Fruit fly (Drosophila melanogaster) whole organism, embryonic: Measurements from ENCODE around the gene Prosbeta6.

Source experiments
- Bteb2 ChIP-seq: fragments of 200-800 bp; sonication (Bioruptor generic); optimal IDR thresholded peaks from 2 replicates; lab custom pipeline; 2016; ENCODE audit warnings: missing biosample characterization, missing genetic modification characterization
- CG11247 ChIP-seq: fragments of 200-800 bp; sonication (Bioruptor generic); IDR thresholded peaks from 2 replicates; pipeline ENCODE4 v1.3.6; 2022; ENCODE audit warnings: missing biosample characterization, missing genetic modification characterization
- CG15011 ChIP-seq: fragments of 200-800 bp; sonication (Bioruptor generic); optimal IDR thresholded peaks from 3 replicates; lab custom pipeline; 2018; ENCODE audit warnings: missing biosample characterization, mild to moderate bottlenecking, missing genetic modification characterization
- CG16863 ChIP-seq: fragments of 200-800 bp; sonication (Bioruptor generic); optimal IDR thresholded peaks from 3 replicates; lab custom pipeline; 2016; ENCODE audit warnings: missing biosample characterization, missing genetic modification characterization
- CG17361 ChIP-seq: fragments of 200-800 bp; sonication (Bioruptor generic); IDR thresholded peaks from 3 replicates; pipeline ENCODE4 v1.3.6; 2022; ENCODE audit warnings: missing biosample characterization, missing genetic modification characterization
- CG2129 ChIP-seq: fragments of 200-800 bp; sonication (Bioruptor generic); IDR thresholded peaks from 2 replicates; pipeline ENCODE4 v1.3.6; 2022; ENCODE audit warnings: missing biosample characterization, missing genetic modification characterization; ENCODE audit not compliant: partially characterized antibody
- CG2712 ChIP-seq: fragments of 200-800 bp; optimal IDR thresholded peaks from 3 replicates; lab custom pipeline; 2019; ENCODE audit warnings: missing biosample characterization, mild to moderate bottlenecking, missing genetic modification characterization, moderate library complexity
- CG2889 ChIP-seq: fragments of 200-800 bp; sonication (Bioruptor generic); IDR thresholded peaks from 3 replicates; pipeline ENCODE4 v1.3.6; 2022; ENCODE audit warnings: missing biosample characterization, missing genetic modification characterization
- CG30403 ChIP-seq: fragments of 200-800 bp; sonication (Bioruptor generic); optimal IDR thresholded peaks from 3 replicates; lab custom pipeline; 2016; ENCODE audit warnings: missing biosample characterization, missing genetic modification characterization
- CG31224 ChIP-seq: fragments of 200-800 bp; sonication (Bioruptor generic); IDR thresholded peaks from 2 replicates; pipeline ENCODE4 v1.3.6; 2022; ENCODE audit warnings: missing biosample characterization, missing genetic modification characterization
- CG31388 ChIP-seq: fragments of 200-800 bp; sonication (Bioruptor generic); optimal IDR thresholded peaks from 2 replicates; lab custom pipeline; 2016; ENCODE audit warnings: missing biosample characterization, missing genetic modification characterization
- CG3995 ChIP-seq: fragments of 200-800 bp; sonication (Bioruptor generic); optimal IDR thresholded peaks from 3 replicates; lab custom pipeline; 2016; ENCODE audit warnings: missing biosample characterization, missing genetic modification characterization
- CG4617 ChIP-seq: fragments of 200-800 bp; sonication (Bioruptor generic); optimal IDR thresholded peaks from 3 replicates; lab custom pipeline; 2016; ENCODE audit warnings: missing biosample characterization, missing genetic modification characterization, borderline replicate concordance
- CG6654 ChIP-seq: fragments of 200-800 bp; sonication (Bioruptor generic); optimal IDR thresholded peaks from 2 replicates; lab custom pipeline; 2017; ENCODE audit warnings: missing biosample characterization, mild to moderate bottlenecking, missing genetic modification characterization
- CG6689 ChIP-seq: fragments of 200-800 bp; sonication (Bioruptor generic); IDR thresholded peaks from 2 replicates; pipeline ENCODE4 v1.3.6; 2022; ENCODE audit warnings: missing biosample characterization, missing genetic modification characterization
- CG8281 ChIP-seq: fragments of 200-800 bp; sonication (Bioruptor generic); optimal IDR thresholded peaks from 2 replicates; lab custom pipeline; 2018; ENCODE audit warnings: missing biosample characterization, mild to moderate bottlenecking, missing genetic modification characterization, moderate library complexity
- CG8359 ChIP-seq: fragments of 200-800 bp; sonication (Bioruptor generic); optimal IDR thresholded peaks from 2 replicates; lab custom pipeline; 2017; ENCODE audit warnings: missing biosample characterization, mild to moderate bottlenecking, missing genetic modification characterization, borderline replicate concordance
- CG9797 ChIP-seq: fragments of 200-800 bp; sonication (Bioruptor generic); optimal IDR thresholded peaks from 3 replicates; lab custom pipeline; 2018; ENCODE audit warnings: missing biosample characterization, mild to moderate bottlenecking, missing genetic modification characterization
- Chrac-16 ChIP-seq: fragments of 200-800 bp; sonication (Bioruptor generic); optimal IDR thresholded peaks from 3 replicates; lab custom pipeline; 2016; ENCODE audit warnings: missing biosample characterization, missing genetic modification characterization
- Dad ChIP-seq: fragments of 200-800 bp; sonication (Bioruptor generic); optimal IDR thresholded peaks from 3 replicates; lab custom pipeline; 2016; ENCODE audit warnings: missing biosample characterization, missing genetic modification characterization
- Dek ChIP-seq: fragments of 200-800 bp; sonication (Bioruptor generic); optimal IDR thresholded peaks from 3 replicates; lab custom pipeline; 2019; ENCODE audit warnings: missing biosample characterization, mild to moderate bottlenecking, missing genetic modification characterization, moderate library complexity
- Dip3 ChIP-seq: fragments of 200-800 bp; sonication (Bioruptor generic); optimal IDR thresholded peaks from 3 replicates; lab custom pipeline; 2016; ENCODE audit warnings: missing biosample characterization, missing genetic modification characterization
- Doc2 ChIP-seq: fragments of 200-800 bp; sonication (Bioruptor generic); IDR thresholded peaks from 2 replicates; pipeline ENCODE4 v1.3.6; 2022; ENCODE audit warnings: missing biosample characterization, missing genetic modification characterization
- Fer2 ChIP-seq: fragments of 200-800 bp; sonication (Bioruptor generic); optimal IDR thresholded peaks from 2 replicates; lab custom pipeline; 2018; ENCODE audit warnings: missing biosample characterization, mild to moderate bottlenecking, missing genetic modification characterization, moderate library complexity
- Fer3 ChIP-seq: fragments of 200-800 bp; sonication (Bioruptor generic); optimal IDR thresholded peaks from 2 replicates; lab custom pipeline; 2018; ENCODE audit warnings: missing biosample characterization, mild to moderate bottlenecking, missing genetic modification characterization, moderate library complexity
- Gug ChIP-seq: fragments of 200-800 bp; sonication (Bioruptor generic); IDR thresholded peaks from 4 replicates; pipeline ENCODE4 v1.3.6; 2022; ENCODE audit warnings: missing biosample characterization, missing genetic modification characterization
- HLH4C ChIP-seq: fragments of 200-800 bp; sonication (Bioruptor generic); IDR thresholded peaks from 3 replicates; pipeline ENCODE4 v1.3.6; 2022; ENCODE audit warnings: missing biosample characterization, missing genetic modification characterization; ENCODE audit not compliant: partially characterized antibody
- HLHmδ ChIP-seq: fragments of 200-800 bp; sonication (Bioruptor generic); optimal IDR thresholded peaks from 2 replicates; lab custom pipeline; 2018; ENCODE audit warnings: missing biosample characterization, mild to moderate bottlenecking, missing genetic modification characterization, moderate library complexity
- Ptx1 ChIP-seq: fragments of 200-800 bp; sonication (Bioruptor generic); IDR thresholded peaks from 2 replicates; pipeline ENCODE4 v1.3.6; 2022; ENCODE audit warnings: missing biosample characterization, missing genetic modification characterization
- Side ChIP-seq: fragments of 200-800 bp; sonication (Bioruptor generic); optimal IDR thresholded peaks from 2 replicates; lab custom pipeline; 2016; ENCODE audit warnings: missing biosample characterization, missing genetic modification characterization
- Six4 ChIP-seq: fragments of 200-800 bp; sonication (Bioruptor generic); optimal IDR thresholded peaks from 2 replicates; lab custom pipeline; 2016; ENCODE audit warnings: missing biosample characterization, missing genetic modification characterization
- Xbp1 ChIP-seq: fragments of 200-800 bp; sonication (Bioruptor generic); optimal IDR thresholded peaks from 3 replicates; lab custom pipeline; 2016; ENCODE audit warnings: missing biosample characterization, mild to moderate bottlenecking, missing genetic modification characterization
- abd-A ChIP-seq: fragments of 200-800 bp; sonication (Bioruptor generic); optimal IDR thresholded peaks from 3 replicates; lab custom pipeline; 2019; ENCODE audit warnings: missing biosample characterization, mild to moderate bottlenecking, missing genetic modification characterization, moderate library complexity
- chif ChIP-seq, 2 experiments: fragments of 200-800 bp; sonication (Bioruptor generic); optimal IDR thresholded peaks; 3 replicates each; lab custom pipeline; 2016; ENCODE audit warnings: missing biosample characterization in 2 of 2, missing genetic modification characterization in 2 of 2
- crc ChIP-seq: fragments of 200-800 bp; sonication (Bioruptor generic); optimal IDR thresholded peaks from 2 replicates; lab custom pipeline; 2016; ENCODE audit warnings: missing biosample characterization, missing genetic modification characterization
- dan ChIP-seq: fragments of 200-800 bp; sonication (Bioruptor generic); IDR thresholded peaks from 2 replicates; pipeline ENCODE4 v1.3.6; 2022; ENCODE audit warnings: missing biosample characterization, missing genetic modification characterization
- fd102C ChIP-seq: fragments of 200-800 bp; sonication (Bioruptor generic); optimal IDR thresholded peaks from 2 replicates; lab custom pipeline; 2018; ENCODE audit warnings: missing biosample characterization, mild to moderate bottlenecking, missing genetic modification characterization, moderate library complexity
- grau ChIP-seq: fragments of 200-800 bp; optimal IDR thresholded peaks from 3 replicates; lab custom pipeline; 2019; ENCODE audit warnings: missing biosample characterization, mild to moderate bottlenecking, missing genetic modification characterization, moderate library complexity
- gsb ChIP-seq: fragments of 200-800 bp; sonication (Bioruptor generic); IDR thresholded peaks from 2 replicates; pipeline ENCODE4 v1.3.6; 2022; ENCODE audit warnings: missing biosample characterization, missing genetic modification characterization
- ham ChIP-seq: fragments of 200-800 bp; sonication (Bioruptor generic); IDR thresholded peaks from 2 replicates; pipeline ENCODE4 v1.3.6; 2022; ENCODE audit warnings: missing biosample characterization, missing genetic modification characterization
- ind ChIP-seq: fragments of 200-800 bp; sonication (Bioruptor generic); optimal IDR thresholded peaks from 3 replicates; lab custom pipeline; 2016; ENCODE audit warnings: missing biosample characterization, missing genetic modification characterization
- jigr1 ChIP-seq: fragments of 200-800 bp; sonication (Bioruptor generic); IDR thresholded peaks from 3 replicates; pipeline ENCODE4 v1.3.6; 2022; ENCODE audit warnings: missing biosample characterization, missing genetic modification characterization
- ken ChIP-seq: fragments of 200-800 bp; sonication (Bioruptor generic); IDR thresholded peaks from 3 replicates; pipeline ENCODE4 v1.3.6; 2022; ENCODE audit warnings: missing biosample characterization, missing genetic modification characterization
- kni ChIP-seq: fragments of 200-800 bp; sonication (Bioruptor generic); optimal IDR thresholded peaks from 3 replicates; lab custom pipeline; 2017; ENCODE audit warnings: mild to moderate bottlenecking, missing biosample characterization, missing genetic modification reagents, missing genetic modification characterization
- lbe ChIP-seq: fragments of 200-800 bp; sonication (Bioruptor generic); optimal IDR thresholded peaks from 2 replicates; lab custom pipeline; 2016; ENCODE audit warnings: missing biosample characterization, mild to moderate bottlenecking, missing genetic modification characterization
- mam ChIP-seq: fragments of 200-800 bp; sonication (Bioruptor generic); optimal IDR thresholded peaks from 3 replicates; lab custom pipeline; 2016; ENCODE audit warnings: missing biosample characterization, missing genetic modification characterization
- nau ChIP-seq: fragments of 200-800 bp; sonication (Bioruptor generic); optimal IDR thresholded peaks from 3 replicates; lab custom pipeline; 2017; ENCODE audit warnings: missing biosample characterization, mild to moderate bottlenecking, missing genetic modification characterization, missing genetic modification reagents
- pfk ChIP-seq: fragments of 200-800 bp; sonication (Bioruptor generic); optimal IDR thresholded peaks from 2 replicates; lab custom pipeline; 2018; ENCODE audit warnings: missing biosample characterization, mild to moderate bottlenecking, missing genetic modification characterization, moderate library complexity
- salm ChIP-seq: fragments of 200-800 bp; sonication (Bioruptor generic); optimal IDR thresholded peaks from 2 replicates; lab custom pipeline; 2018; ENCODE audit warnings: missing biosample characterization, mild to moderate bottlenecking, missing genetic modification characterization
- sim ChIP-seq: fragments of 200-800 bp; sonication (Bioruptor generic); IDR thresholded peaks from 2 replicates; pipeline ENCODE4 v1.3.6; 2022; ENCODE audit warnings: missing biosample characterization, missing genetic modification characterization
- sob ChIP-seq: fragments of 200-800 bp; sonication (Bioruptor generic); IDR thresholded peaks from 2 replicates; pipeline ENCODE4 v1.3.6; 2022; ENCODE audit warnings: missing biosample characterization, missing genetic modification characterization
- zen ChIP-seq: fragments of 200-800 bp; sonication (Bioruptor generic); optimal IDR thresholded peaks from 3 replicates; lab custom pipeline; 2018; ENCODE audit warnings: missing biosample characterization, mild to moderate bottlenecking, missing genetic modification characterization, moderate library complexity

The Prosbeta6 gene

DNA sequence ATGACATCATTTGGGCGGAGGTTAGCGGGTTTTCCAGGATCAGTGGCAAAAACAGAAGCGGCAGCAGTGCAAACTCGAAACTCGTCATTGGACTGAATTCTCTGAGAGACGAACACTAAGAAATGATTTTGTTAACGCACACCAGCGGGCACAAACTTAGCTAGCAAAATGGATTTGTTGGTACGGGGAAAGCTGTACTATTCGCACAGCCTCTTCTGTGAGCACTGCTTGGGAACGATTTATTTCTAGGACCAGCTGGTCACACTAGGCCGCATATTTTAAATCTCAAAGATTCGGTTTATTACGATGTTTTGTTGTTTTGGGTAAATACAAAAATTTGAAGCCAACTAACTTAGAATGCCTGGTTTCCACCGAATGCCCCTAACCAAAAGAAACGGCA, 1.1 kb downstream of the Prosbeta6 start, which contains the start of gene CG4098 (continued):
- TF ChIP-seq chif (GFP tag; optimal IDR thresholded peaks at IDR 0.05; lab: Kevin White, UChicago) (peak; percentile 22 to 41), fd102C (no peak), CG31224 (GFP tag; lab: Robert Waterston, UW) (peak; percentile 30; the same call in 1 of the 2 replicates), CG15011 (GFP tag; lab: Kevin White, UChicago) (no peak), CG2712 (peak; percentile 37), Fer2 (tag; lab: Kevin White, UChicago) (peak; percentile 9), CG8359 (no peak), CG6654 (GFP tag; lab: Kevin White, UChicago) (no peak), Dip3 (GFP tag; lab: Kevin White, UChicago) (peak; percentile 55), jigr1 (GFP tag; lab: Robert Waterston, UW) (no peak), Xbp1 (GFP tag; lab: Kevin White, UChicago) (peak; percentile 80), CG8281 (no peak), Ptx1 (GFP tag; lab: Robert Waterston, UW) (peak; percentile 79), Doc2 (no peak), Side (GFP tag; lab: Kevin White, UChicago) (peak; percentile 12), CG11247 (GFP tag; lab: Robert Waterston, UW) (peak; percentile 64), CG16863 (peak; percentile 35), CG30403 (GFP tag; lab: Kevin White, UChicago) (peak; percentile 64), salm (tag; lab: Kevin White, UChicago) (no peak), Six4 (GFP tag; lab: Kevin White, UChicago) (no peak), CG2889 (GFP tag; lab: Robert Waterston, UW) (peak; percentile 57; the same call in 1 of the 3 replicates), mam (GFP tag; lab: Kevin White, UChicago) (peak; percentile 69), nau (GFP tag; lab: Kevin White, UChicago) (no peak), sim (no peak), kni (no peak), ham (GFP tag; lab: Robert Waterston, UW) (no peak), HLHmδ (GFP tag; lab: Kevin White, UChicago) (no peak), HLH4C (GFP tag; lab: Robert Waterston, UW) (no peak), pfk (GFP tag; lab: Kevin White, UChicago) (no peak), CG17361 (GFP tag; lab: Robert Waterston, UW) (no peak), abd-A (tag; lab: Kevin White, UChicago) (no peak), CG6689 (GFP tag; lab: Robert Waterston, UW) (peak; percentile 47; the same call in 1 of the 2 replicates), CG2129 (GFP tag; lab: Robert Waterston, UW) (no peak), Dad (GFP tag; lab: Kevin White, UChicago) (no peak), Fer3 (peak; percentile 54), Dek (tag; lab: Kevin White, UChicago) (peak; percentile 47), CG4617 (peak; percentile 71), sob (peak; percentile 82), Gug (GFP tag; lab: Robert Waterston, UW) (peak; percentile 91), dan (GFP tag; lab: Robert Waterston, UW) (no peak), Bteb2 (GFP tag; lab: Kevin White, UChicago) (no peak), CG9797 (GFP tag; lab: Kevin White, UChicago) (peak; percentile 52), crc (GFP tag; lab: Kevin White, UChicago) (peak; percentile 44), gsb (GFP tag; lab: Robert Waterston, UW) (no peak), lbe (peak; percentile 21), ind (GFP tag; lab: Kevin White, UChicago) (peak; percentile 75), ken (GFP tag; lab: Robert Waterston, UW) (peak; percentile 83), grau (tag; lab: Kevin White, UChicago) (peak; percentile 59), zen (tag; lab: Kevin White, UChicago) (no peak), Chrac-16 (GFP tag; lab: Kevin White, UChicago) (peak; percentile 51), CG3995 (GFP tag; lab: Kevin White, UChicago) (peak; percentile 80), CG31388 (GFP tag; lab: Kevin White, UChicago) (no peak)
